Fruit fly (Drosophila melanogaster): ENCODE measurements around the gene Cyp4g1.
A peak's percentile ranks its signal among the peaks of the same experiment; 100 is the strongest.

Gene Cyp4g1

DNA sequence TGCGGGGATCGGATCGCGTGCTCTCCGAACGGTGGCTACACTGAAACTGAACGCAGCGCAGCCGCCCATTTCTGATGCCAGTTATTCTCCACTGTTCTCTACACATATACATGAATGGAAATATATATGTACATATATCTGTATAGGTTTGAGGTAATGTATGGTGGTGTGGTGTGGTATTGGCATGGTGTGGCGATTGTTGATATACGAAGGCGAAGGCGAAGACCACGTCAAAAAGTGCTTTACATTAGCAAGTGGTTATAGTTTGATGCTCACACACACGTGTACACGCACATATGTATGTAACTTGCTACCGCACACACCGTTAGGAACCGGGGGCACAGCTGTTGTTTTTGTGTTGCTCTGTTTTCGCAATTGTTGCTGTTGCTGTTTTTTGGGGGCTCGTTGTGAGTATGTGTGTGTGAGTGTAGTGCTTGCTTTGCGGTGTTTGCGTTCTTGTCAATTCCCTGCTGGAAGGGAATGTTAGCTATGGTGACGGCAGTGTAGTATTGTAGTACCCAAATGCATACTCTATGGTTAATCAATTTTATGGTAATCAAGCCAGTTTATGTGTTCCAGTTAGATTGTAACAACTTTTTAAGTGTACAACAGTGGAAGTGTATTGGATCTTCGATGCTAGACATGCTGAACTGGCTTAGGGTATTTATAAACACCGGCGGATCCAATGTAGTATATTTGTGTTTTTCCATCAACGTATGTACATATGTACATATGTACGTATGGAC, 24.5 kb upstream of the Cyp4g1 start, which contains the start of gene CG17896 (continued):
- peak; percentile 94 for TF ChIP-seq az2 (GFP tag; optimal IDR thresholded peaks at IDR 0.05)
- peak; percentile 100 for TF ChIP-seq CG9932 (GFP tag; IDR thresholded peaks at IDR 0.05)
- peak; percentile 97 for TF ChIP-seq CG12104 (GFP tag; optimal IDR thresholded peaks at IDR 0.05)
- peak; percentile 91 for TF ChIP-seq Hey (tag; optimal IDR thresholded peaks at IDR 0.05)
- no peak for TF ChIP-seq br (optimal IDR thresholded peaks at IDR 0.05)
- peak; percentile 80 for TF ChIP-seq CG10321 (GFP tag; IDR thresholded peaks at IDR 0.05)
- TF ChIP-seq ATbp (GFP tag; optimal IDR thresholded peaks at IDR 0.05) = peak; percentile 95
- TF ChIP-seq CG4404 (GFP tag; IDR thresholded peaks at IDR 0.05) = peak; percentile 95
- TF ChIP-seq fd96Cb (tag; optimal IDR thresholded peaks at IDR 0.05) = peak; percentile 95
- TF ChIP-seq CG8765 (GFP tag; IDR thresholded peaks at IDR 0.05) = peak; percentile 95
- peak; percentile 98 for TF ChIP-seq her (GFP tag; optimal IDR thresholded peaks at IDR 0.05)
- TF ChIP-seq usp (GFP tag; optimal IDR thresholded peaks at IDR 0.05) = no peak
- TF ChIP-seq CG17186 (GFP tag; optimal IDR thresholded peaks at IDR 0.05) = peak; percentile 75
- peak; percentile 94 for TF ChIP-seq bowl (GFP tag; IDR thresholded peaks at IDR 0.05)
- TF ChIP-seq hkb (optimal IDR thresholded peaks at IDR 0.05) = no peak
- peak; percentile 97 for TF ChIP-seq hkb (GFP tag; IDR thresholded peaks at IDR 0.05)
- TF ChIP-seq Sox102F (GFP tag; optimal IDR thresholded peaks at IDR 0.05) = peak; percentile 97
- peak in 1 of 2 experiments; percentile 75 for TF ChIP-seq Hr78 (GFP tag; optimal IDR thresholded peaks at IDR 0.05)
- TF ChIP-seq Dfd (GFP tag; optimal IDR thresholded peaks at IDR 0.05) = no peak
- peak; percentile 89 for TF ChIP-seq cato (GFP tag; optimal IDR thresholded peaks at IDR 0.05; ENCODE audit: borderline replicate concordance)
- TF ChIP-seq psq (GFP tag; optimal IDR thresholded peaks at IDR 0.05) = peak; percentile 84
- no peak for TF ChIP-seq hth (optimal IDR thresholded peaks at IDR 0.05)
- peak; percentile 94 for TF ChIP-seq p53 (GFP tag; optimal IDR thresholded peaks at IDR 0.05)
- peak; percentile 93 for TF ChIP-seq CG12236 (GFP tag; optimal IDR thresholded peaks at IDR 0.05)
- TF ChIP-seq gsb-n (tag; optimal IDR thresholded peaks at IDR 0.05) = peak; percentile 88
- TF ChIP-seq dan (GFP tag; IDR thresholded peaks at IDR 0.05) = peak; percentile 73; the same call in 1 of the 2 replicates
- peak; percentile 99 for TF ChIP-seq Dbx (GFP tag; IDR thresholded peaks at IDR 0.05)
- no peak for TF ChIP-seq knrl (GFP tag; IDR thresholded peaks at IDR 0.05; ENCODE audit: partially characterized antibody)
- peak; percentile 97 for TF ChIP-seq Camta (GFP tag; optimal IDR thresholded peaks at IDR 0.05)
- TF ChIP-seq CG8281 (tag; optimal IDR thresholded peaks at IDR 0.05) = peak; percentile 85
- TF ChIP-seq bcd (GFP tag; optimal IDR thresholded peaks at IDR 0.05) = peak; percentile 98
- peak; percentile 7 for TF ChIP-seq CG7745 (tag; optimal IDR thresholded peaks at IDR 0.05)
- TF ChIP-seq vnd (GFP tag; IDR thresholded peaks at IDR 0.05; ENCODE audit: partially characterized antibody) = no peak
- TF ChIP-seq croc (GFP tag; conservative IDR thresholded peaks at IDR 0.05) = peak; percentile 91
- peak; percentile 98 for TF ChIP-seq CG33213 (GFP tag; optimal IDR thresholded peaks at IDR 0.05)
- TF ChIP-seq Taf1 (GFP tag; IDR thresholded peaks at IDR 0.05) = peak; percentile 99
- TF ChIP-seq Hmx (GFP tag; optimal IDR thresholded peaks at IDR 0.05) = peak; percentile 94
- peak; percentile 96 for TF ChIP-seq toy (GFP tag; IDR thresholded peaks at IDR 0.05)
- TF ChIP-seq CG18599 (GFP tag; optimal IDR thresholded peaks at IDR 0.05) = peak; percentile 99
- TF ChIP-seq Xrp1 (GFP tag; IDR thresholded peaks at IDR 0.05) = peak; percentile 97
- peak; percentile 98 for TF ChIP-seq vfl (GFP tag; optimal IDR thresholded peaks at IDR 0.05)
- peak; percentile 97 for TF ChIP-seq C15 (GFP tag; IDR thresholded peaks at IDR 0.05)
- peak; percentile 97 for TF ChIP-seq CG6854 (GFP tag; optimal IDR thresholded peaks at IDR 0.05)
- no peak for TF ChIP-seq CG14860 (GFP tag; IDR thresholded peaks at IDR 0.05; ENCODE audit: partially characterized antibody)
- peak; percentile 99 for TF ChIP-seq ase (GFP tag; IDR thresholded peaks at IDR 0.05)
- TF ChIP-seq gcm (GFP tag; optimal IDR thresholded peaks at IDR 0.05) = peak; percentile 91
- TF ChIP-seq sqz (GFP tag; optimal IDR thresholded peaks at IDR 0.05) = peak; percentile 76
- TF ChIP-seq pros (GFP tag; optimal IDR thresholded peaks at IDR 0.05) = peak; percentile 9
- peak; percentile 92 for TF ChIP-seq Doc2 (GFP tag; IDR thresholded peaks at IDR 0.05)
- TF ChIP-seq CG4617 (GFP tag; optimal IDR thresholded peaks at IDR 0.05; ENCODE audit: borderline replicate concordance) = peak; percentile 93
